Worm (Caenorhabditis elegans): ENCODE measurements around the gene T13C5.10.

ce11 chrX:6224841-6225240 lies 36.9 kb downstream of the T13C5.10 start:
- TF ChIP-seq ama-1 (optimal IDR thresholded peaks at IDR 0.05): no peak
- no peak for TF ChIP-seq tbx-37 (GFP tag; conservative IDR thresholded peaks at IDR 0.05)
- no peak for TF ChIP-seq B0310.2 (tag; optimal IDR thresholded peaks at IDR 0.05)
- TF ChIP-seq tbx-11 (GFP tag; IDR thresholded peaks at IDR 0.05): no peak
- TF ChIP-seq F13C5.2 (tag; optimal IDR thresholded peaks at IDR 0.05): no peak
- no peak for TF ChIP-seq ceh-36 (tag; optimal IDR thresholded peaks at IDR 0.05)
- TF ChIP-seq flt-1 (GFP tag; IDR thresholded peaks at IDR 0.05): no peak
- no peak for TF ChIP-seq hmbx-1 (tag; optimal IDR thresholded peaks at IDR 0.05)

All from whole organism, early embryonic.